Fruit fly (Drosophila melanogaster): ENCODE results near the gene SPE.

The SPE gene

DNA sequence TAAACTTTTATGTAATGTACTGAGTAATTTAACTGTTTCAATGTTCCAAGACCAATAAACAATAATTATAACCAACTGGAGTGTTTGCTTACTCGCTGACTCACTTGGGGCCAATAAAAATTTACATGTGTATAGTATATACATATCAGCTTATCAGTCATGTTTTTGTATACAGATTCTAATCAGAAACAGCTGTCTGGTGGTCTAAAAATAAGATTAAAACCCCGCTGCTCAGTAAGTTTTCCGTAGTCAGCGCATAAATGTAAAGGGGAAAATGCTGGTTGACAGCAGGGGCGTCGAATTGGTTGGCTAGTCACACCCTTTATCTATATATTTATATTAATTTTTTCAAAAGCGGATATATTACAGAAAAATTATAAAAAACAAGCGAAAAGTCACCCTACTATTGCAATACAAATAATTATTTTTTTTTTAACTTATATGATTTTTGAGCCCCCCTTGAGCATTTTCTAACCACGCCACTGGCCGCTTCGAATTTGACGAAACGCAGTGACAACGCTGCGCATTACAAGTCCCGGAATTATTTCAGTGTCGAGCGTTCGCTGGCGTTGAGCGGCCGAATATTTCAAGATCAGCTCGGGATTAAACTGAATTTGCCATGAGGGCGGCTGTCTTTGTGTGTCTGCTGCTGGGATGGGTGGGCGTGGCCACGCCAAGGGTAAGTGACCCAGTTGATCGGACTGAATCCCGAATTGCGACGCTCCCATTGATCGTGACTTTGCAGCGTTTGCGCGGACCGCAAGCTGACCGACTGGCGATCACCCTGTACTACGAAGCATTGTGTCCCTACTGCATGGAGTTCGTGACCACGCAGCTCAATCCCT lies 7.5 kb upstream of the SPE start, which contains the start of gene GILT2 (continued):
- TF ChIP-seq Sox102F (GFP tag; optimal IDR thresholded peaks at IDR 0.05): peak; percentile 89
- TF ChIP-seq Hr38 (GFP tag; optimal IDR thresholded peaks at IDR 0.05): no peak
- TF ChIP-seq OdsH (GFP tag; optimal IDR thresholded peaks at IDR 0.05): peak; percentile 80
- peak; percentile 80 for TF ChIP-seq CG15336 (GFP tag; IDR thresholded peaks at IDR 0.05)
- TF ChIP-seq CG8632 (GFP tag; optimal IDR thresholded peaks at IDR 0.05): peak; percentile 79
- peak; percentile 82 for TF ChIP-seq Eip93F (GFP tag; optimal IDR thresholded peaks at IDR 0.05)
- peak; percentile 74 for TF ChIP-seq CG8119 (GFP tag; IDR thresholded peaks at IDR 0.05)
- peak; percentile 30 for TF ChIP-seq CG9139 (GFP tag; optimal IDR thresholded peaks at IDR 0.05)
- no peak for TF ChIP-seq CG6276 (GFP tag; optimal IDR thresholded peaks at IDR 0.05)
- peak; percentile 71 for TF ChIP-seq acj6 (GFP tag; optimal IDR thresholded peaks at IDR 0.05)
- peak; percentile 78 for TF ChIP-seq CG6854 (GFP tag; optimal IDR thresholded peaks at IDR 0.05)
- TF ChIP-seq CG34406 (GFP tag; optimal IDR thresholded peaks at IDR 0.05): peak; percentile 83
- peak; percentile 89 for TF ChIP-seq Eip78C (GFP tag)
- peak; percentile 91 for TF ChIP-seq esn (GFP tag; optimal IDR thresholded peaks at IDR 0.05)
- peak; percentile 67 for TF ChIP-seq Sox15 (GFP tag; optimal IDR thresholded peaks at IDR 0.05)
- peak; percentile 83 for TF ChIP-seq lz (GFP tag; optimal IDR thresholded peaks at IDR 0.05)
- TF ChIP-seq fd59A (GFP tag; optimal IDR thresholded peaks at IDR 0.05): peak; percentile 46
- TF ChIP-seq CG10631 (GFP tag; optimal IDR thresholded peaks at IDR 0.05): peak; percentile 70
- peak; percentile 72; the same call in 2 of the 3 replicates for TF ChIP-seq eg (GFP tag; IDR thresholded peaks at IDR 0.05)
- TF ChIP-seq Lpt (GFP tag; optimal IDR thresholded peaks at IDR 0.05): peak; percentile 42
- TF ChIP-seq fkh (GFP tag; optimal IDR thresholded peaks at IDR 0.05): peak; percentile 71
- TF ChIP-seq cyc (GFP tag; optimal IDR thresholded peaks at IDR 0.05): peak; percentile 88
- no peak for TF ChIP-seq fd85E (GFP tag; optimal IDR thresholded peaks at IDR 0.05)
- peak; percentile 62 for TF ChIP-seq CG16779 (tag; optimal IDR thresholded peaks at IDR 0.05)
- TF ChIP-seq CG11902 (GFP tag; optimal IDR thresholded peaks at IDR 0.05): peak; percentile 71
- peak; percentile 59 for TF ChIP-seq dsx (GFP tag; optimal IDR thresholded peaks at IDR 0.05; ENCODE audit: poor library complexity, severe bottlenecking)
- peak; percentile 75 for TF ChIP-seq Eip75B (GFP tag; optimal IDR thresholded peaks at IDR 0.05)
- peak; percentile 78 for TF ChIP-seq achi (GFP tag; optimal IDR thresholded peaks at IDR 0.05)
- peak; percentile 86 for TF ChIP-seq Smox (GFP tag; optimal IDR thresholded peaks at IDR 0.05)
- peak; percentile 63 for TF ChIP-seq Ets96B (tag; optimal IDR thresholded peaks at IDR 0.05)
- TF ChIP-seq net (GFP tag; optimal IDR thresholded peaks at IDR 0.05): no peak
- peak; percentile 83 for TF ChIP-seq CG6792 (GFP tag; optimal IDR thresholded peaks at IDR 0.05)
- TF ChIP-seq CG7368 (GFP tag; optimal IDR thresholded peaks at IDR 0.05): peak; percentile 71
- TF ChIP-seq CG31627 (GFP tag; optimal IDR thresholded peaks at IDR 0.05): peak; percentile 81
- peak; percentile 68 for TF ChIP-seq Blimp-1 (GFP tag; optimal IDR thresholded peaks at IDR 0.05)
- peak; percentile 89 for TF ChIP-seq topi (GFP tag; optimal IDR thresholded peaks at IDR 0.05)
- no peak for TF ChIP-seq CG10669 (GFP tag; optimal IDR thresholded peaks at IDR 0.05)
- peak; percentile 82 for TF ChIP-seq CG3919 (GFP tag; optimal IDR thresholded peaks at IDR 0.05)
- TF ChIP-seq CG1621 (tag; optimal IDR thresholded peaks at IDR 0.05): peak; percentile 11
- no peak for TF ChIP-seq CG11294 (GFP tag; IDR thresholded peaks at IDR 0.05)
- peak; percentile 61 for TF ChIP-seq CG3032 (tag; optimal IDR thresholded peaks at IDR 0.05)

DNA sequence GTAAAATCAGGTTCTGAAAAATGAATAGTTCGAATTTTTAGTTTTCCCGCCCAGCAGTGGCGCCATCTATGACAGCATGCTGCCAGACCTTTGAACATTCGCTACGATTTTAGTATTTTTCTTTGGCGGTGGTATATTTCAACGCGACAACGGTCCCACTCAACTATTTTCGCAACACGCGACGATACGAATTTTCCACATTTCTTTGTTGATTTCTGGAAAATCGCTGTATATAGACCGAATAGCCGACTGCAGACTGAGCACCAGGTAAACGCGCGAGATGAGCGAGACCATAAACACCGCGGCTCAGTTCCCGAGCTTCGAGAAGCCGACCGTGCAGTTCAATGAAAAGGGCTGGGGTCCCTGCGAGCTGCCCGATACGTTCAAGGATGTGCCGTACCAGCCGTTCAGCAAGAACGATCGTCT lies 6.1 kb upstream of the SPE start, which contains the start of gene eIF3d1:
Gene eIF3d1 (plus strand): TSS at position 129 of the 426 bp plus-strand sequence.
- TF ChIP-seq Eip93F (GFP tag; optimal IDR thresholded peaks at IDR 0.05): no peak
- TF ChIP-seq Sox15 (GFP tag; optimal IDR thresholded peaks at IDR 0.05): no peak
- no peak for TF ChIP-seq Hr4 (GFP tag; optimal IDR thresholded peaks at IDR 0.05)
- no peak for TF ChIP-seq Met (GFP tag; optimal IDR thresholded peaks at IDR 0.05)
- TF ChIP-seq CG6276 (GFP tag; optimal IDR thresholded peaks at IDR 0.05): no peak
- no peak for TF ChIP-seq Smox (GFP tag; optimal IDR thresholded peaks at IDR 0.05)
- no peak for TF ChIP-seq CG6792 (GFP tag; optimal IDR thresholded peaks at IDR 0.05)
- TF ChIP-seq Hr38 (GFP tag; optimal IDR thresholded peaks at IDR 0.05): no peak
- peak; percentile 33 for TF ChIP-seq cyc (GFP tag; optimal IDR thresholded peaks at IDR 0.05)
- TF ChIP-seq acj6 (GFP tag; optimal IDR thresholded peaks at IDR 0.05): no peak
- no peak for TF ChIP-seq Ets96B (tag; optimal IDR thresholded peaks at IDR 0.05)
- TF ChIP-seq net (GFP tag; optimal IDR thresholded peaks at IDR 0.05): no peak
- no peak for TF ChIP-seq dac (GFP tag; optimal IDR thresholded peaks at IDR 0.05)
- no peak for TF ChIP-seq fd59A (GFP tag; optimal IDR thresholded peaks at IDR 0.05)
- no peak for TF ChIP-seq CG6163 (GFP tag; IDR thresholded peaks at IDR 0.05)
- TF ChIP-seq achi (GFP tag; optimal IDR thresholded peaks at IDR 0.05): no peak
- TF ChIP-seq CG4318 (GFP tag; optimal IDR thresholded peaks at IDR 0.05): no peak
- TF ChIP-seq Sox102F (GFP tag; optimal IDR thresholded peaks at IDR 0.05): no peak
- TF ChIP-seq fd85E (GFP tag; optimal IDR thresholded peaks at IDR 0.05): no peak
- no peak for TF ChIP-seq CG6854 (GFP tag; optimal IDR thresholded peaks at IDR 0.05)
- TF ChIP-seq CG31627 (GFP tag; optimal IDR thresholded peaks at IDR 0.05): peak; percentile 29
- TF ChIP-seq OdsH (GFP tag; optimal IDR thresholded peaks at IDR 0.05): no peak
- no peak for TF ChIP-seq Eip75B (GFP tag; optimal IDR thresholded peaks at IDR 0.05)
- TF ChIP-seq Ets21C (GFP tag; optimal IDR thresholded peaks at IDR 0.05): no peak
- no peak for TF ChIP-seq vri (GFP tag; optimal IDR thresholded peaks at IDR 0.05)
- peak; percentile 46 for TF ChIP-seq Eip78C (GFP tag)

Data from whole organism, prepupa.